Worm (Caenorhabditis elegans) whole organism, late embryonic: ENCODE results near the gene tag-321.

Experiments
- F13H6.1 ChIP-seq: sonication (generic microtip); optimal IDR thresholded peaks from 2 replicates; lab custom pipeline; 2016; ENCODE audit warnings: missing genetic modification characterization, missing compliant biosample characterization
- ama-1 ChIP-seq: fragments of 150-350 bp; optimal IDR thresholded peaks from 2 replicates; lab custom pipeline; 2014
- nfya-1 ChIP-seq: sonication (generic microtip); optimal IDR thresholded peaks from 2 replicates; lab custom pipeline; 2017; ENCODE audit warnings: missing genetic modification characterization, mild to moderate bottlenecking, missing compliant biosample characterization, antibody characterized with exemption, moderate library complexity
- pag-3 ChIP-seq: sonication (generic microtip); optimal IDR thresholded peaks from 2 replicates; lab custom pipeline; 2016; ENCODE audit warnings: missing compliant biosample characterization, missing genetic modification characterization, borderline replicate concordance
- sox-4 ChIP-seq: sonication (generic microtip); optimal IDR thresholded peaks from 2 replicates; lab custom pipeline; 2017; ENCODE audit warnings: mild to moderate bottlenecking, missing genetic modification characterization, inconsistent platforms, missing compliant biosample characterization
- unc-55 ChIP-seq: sonication (generic microtip); optimal IDR thresholded peaks from 2 replicates; lab custom pipeline; 2017; ENCODE audit warnings: missing biosample characterization, missing genetic modification reagents, missing genetic modification characterization

DNA sequence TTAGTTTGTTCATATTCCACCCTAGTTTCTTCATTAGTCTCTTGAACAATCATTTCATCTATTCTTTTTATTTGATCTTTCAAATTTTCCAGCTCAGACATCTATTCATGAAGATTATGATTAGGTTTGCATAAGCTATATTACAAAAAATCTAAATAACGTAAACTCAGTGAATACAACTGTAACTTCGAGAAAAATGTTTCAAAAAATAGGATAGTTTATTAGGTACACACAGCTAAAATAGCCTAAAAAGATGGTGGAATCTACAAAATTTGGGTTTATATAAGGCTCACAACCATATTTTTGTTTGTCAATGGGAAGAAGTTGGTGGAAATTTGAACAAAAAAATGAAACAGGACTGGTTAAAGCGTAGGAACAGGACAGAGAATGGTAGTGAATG, 29.1 kb upstream of the tag-321 start, which contains the start of gene zgpa-1:
- TF ChIP-seq ama-1 (lab: Kevin White, UChicago) = no peak
- TF ChIP-seq unc-55 (GFP tag; lab: Kevin White, UChicago) = no peak
- no peak for TF ChIP-seq pag-3 (tag; lab: Kevin White, UChicago)
- no peak for TF ChIP-seq nfya-1 (tag; lab: Kevin White, UChicago)
- TF ChIP-seq sox-4 (tag; lab: Kevin White, UChicago) = no peak
- no peak for TF ChIP-seq F13H6.1 (tag; lab: Kevin White, UChicago)
